Fruit fly (Drosophila melanogaster) whole organism, embryonic: ENCODE results near the gene CG14270.

Experiments
- Asciz ChIP-seq: fragments of 200-800 bp; sonication (Bioruptor generic); optimal IDR thresholded peaks from 2 replicates; lab custom pipeline; 2017; ENCODE audit warnings: missing biosample characterization, mild to moderate bottlenecking, missing genetic modification characterization, missing genetic modification reagents
- Blimp-1 ChIP-seq: fragments of 200-800 bp; sonication (Bioruptor generic); optimal IDR thresholded peaks from 3 replicates; lab custom pipeline; 2018; ENCODE audit warnings: missing biosample characterization, missing genetic modification characterization, mild to moderate bottlenecking, moderate library complexity, missing genetic modification reagents
- C15 ChIP-seq: fragments of 200-800 bp; sonication (Bioruptor generic); IDR thresholded peaks from 3 replicates; pipeline ENCODE4 v1.3.6; 2022; ENCODE audit warnings: missing biosample characterization, missing genetic modification characterization
- CG10147 ChIP-seq: fragments of 200-800 bp; sonication (Bioruptor generic); optimal IDR thresholded peaks from 2 replicates; lab custom pipeline; 2019; ENCODE audit warnings: missing biosample characterization, mild to moderate bottlenecking, missing genetic modification characterization, moderate library complexity
- CG1233 ChIP-seq: fragments of 200-800 bp; sonication (Bioruptor generic); optimal IDR thresholded peaks from 4 replicates; lab custom pipeline; 2018; ENCODE audit warnings: missing biosample characterization, mild to moderate bottlenecking, missing genetic modification characterization
- CG13287 ChIP-seq: fragments of 200-800 bp; sonication (Bioruptor generic); IDR thresholded peaks from 2 replicates; pipeline ENCODE4 v1.3.6; 2022; ENCODE audit warnings: missing biosample characterization, missing genetic modification characterization; ENCODE audit not compliant: partially characterized antibody
- CG13894 ChIP-seq: fragments of 200-800 bp; sonication (Bioruptor generic); optimal IDR thresholded peaks from 3 replicates; lab custom pipeline; 2018; ENCODE audit warnings: missing biosample characterization, mild to moderate bottlenecking, missing genetic modification characterization, moderate library complexity
- CG15073 ChIP-seq: fragments of 200-800 bp; sonication (Bioruptor generic); optimal IDR thresholded peaks from 2 replicates; lab custom pipeline; 2016; ENCODE audit warnings: missing biosample characterization, missing genetic modification characterization
- CG3065 ChIP-seq: fragments of 200-800 bp; sonication (Bioruptor generic); optimal IDR thresholded peaks from 2 replicates; lab custom pipeline; 2016; ENCODE audit warnings: missing biosample characterization, missing genetic modification characterization
- CG31388 ChIP-seq: fragments of 200-800 bp; sonication (Bioruptor generic); optimal IDR thresholded peaks from 2 replicates; lab custom pipeline; 2016; ENCODE audit warnings: missing biosample characterization, missing genetic modification characterization
- CG3281 ChIP-seq: fragments of 200-800 bp; sonication (Bioruptor generic); optimal IDR thresholded peaks from 3 replicates; lab custom pipeline; 2017; ENCODE audit warnings: missing biosample characterization, mild to moderate bottlenecking, missing genetic modification characterization
- CG3995 ChIP-seq: fragments of 200-800 bp; sonication (Bioruptor generic); optimal IDR thresholded peaks from 3 replicates; lab custom pipeline; 2016; ENCODE audit warnings: missing biosample characterization, missing genetic modification characterization
- CG42726 ChIP-seq: fragments of 200-800 bp; sonication (Bioruptor generic); IDR thresholded peaks from 2 replicates; pipeline ENCODE4 v1.3.6; 2022; ENCODE audit warnings: missing biosample characterization, missing genetic modification characterization; ENCODE audit not compliant: partially characterized antibody
- CG4707 ChIP-seq: fragments of 200-800 bp; sonication (Bioruptor generic); optimal IDR thresholded peaks from 2 replicates; lab custom pipeline; 2018; ENCODE audit warnings: missing biosample characterization, mild to moderate bottlenecking, missing genetic modification characterization, moderate library complexity
- CG7745 ChIP-seq: fragments of 200-800 bp; sonication (Bioruptor generic); optimal IDR thresholded peaks from 2 replicates; lab custom pipeline; 2018; ENCODE audit warnings: missing biosample characterization, mild to moderate bottlenecking, missing genetic modification characterization, moderate library complexity
- CG7987 ChIP-seq: fragments of 200-800 bp; sonication (Bioruptor generic); optimal IDR thresholded peaks from 2 replicates; lab custom pipeline; 2018; ENCODE audit warnings: missing biosample characterization, mild to moderate bottlenecking, missing genetic modification characterization, moderate library complexity
- CG9932 ChIP-seq: fragments of 200-800 bp; sonication (Bioruptor generic); IDR thresholded peaks from 2 replicates; pipeline ENCODE4 v1.3.6; 2022; ENCODE audit warnings: missing biosample characterization, missing genetic modification characterization
- CHES-1-like ChIP-seq: fragments of 200-800 bp; sonication (Bioruptor generic); optimal IDR thresholded peaks from 2 replicates; lab custom pipeline; 2016; ENCODE audit warnings: missing biosample characterization, missing genetic modification characterization
- HmgD ChIP-seq: fragments of 200-800 bp; sonication (Bioruptor generic); optimal IDR thresholded peaks from 3 replicates; lab custom pipeline; 2016; ENCODE audit warnings: missing biosample characterization, missing genetic modification characterization
- MBD-R2 ChIP-seq: fragments of 200-800 bp; sonication (Bioruptor generic); IDR thresholded peaks from 2 replicates; pipeline ENCODE4 v1.3.6; 2022; ENCODE audit warnings: missing biosample characterization, missing genetic modification characterization
- MESR4 ChIP-seq: fragments of 200-800 bp; sonication (Bioruptor generic); optimal IDR thresholded peaks from 2 replicates; lab custom pipeline; 2018; ENCODE audit warnings: missing biosample characterization, mild to moderate bottlenecking, missing genetic modification characterization, moderate library complexity
- Max ChIP-seq: fragments of 200-800 bp; sonication (Bioruptor generic); optimal IDR thresholded peaks from 2 replicates; lab custom pipeline; 2016; ENCODE audit warnings: missing biosample characterization, mild to moderate bottlenecking, missing genetic modification characterization
- Mrtf ChIP-seq: fragments of 200-800 bp; sonication (Bioruptor generic); IDR thresholded peaks from 3 replicates; pipeline ENCODE4 v1.3.6; 2022; ENCODE audit warnings: missing biosample characterization, missing genetic modification characterization
- Scr ChIP-seq: fragments of 200-800 bp; sonication (Bioruptor generic); IDR thresholded peaks from 2 replicates; pipeline ENCODE4 v1.3.6; 2022; ENCODE audit warnings: missing biosample characterization, missing genetic modification characterization; ENCODE audit not compliant: partially characterized antibody
- Spps ChIP-seq: fragments of 200-800 bp; sonication (Bioruptor generic); optimal IDR thresholded peaks from 2 replicates; lab custom pipeline; 2018; ENCODE audit warnings: missing biosample characterization, mild to moderate bottlenecking, missing genetic modification characterization
- Ssrp ChIP-seq: fragments of 200-800 bp; sonication (Bioruptor generic); optimal IDR thresholded peaks from 2 replicates; lab custom pipeline; 2018; ENCODE audit warnings: missing biosample characterization, mild to moderate bottlenecking, missing genetic modification characterization, moderate library complexity
- Vsx1 ChIP-seq: fragments of 200-800 bp; sonication (Bioruptor generic); optimal IDR thresholded peaks from 2 replicates; lab custom pipeline; 2017; ENCODE audit warnings: missing biosample characterization, mild to moderate bottlenecking, missing genetic modification characterization, missing genetic modification reagents
- amos ChIP-seq: fragments of 200-800 bp; sonication (Bioruptor generic); IDR thresholded peaks from 2 replicates; pipeline ENCODE4 v1.3.6; 2022; ENCODE audit warnings: missing biosample characterization, missing genetic modification characterization; ENCODE audit not compliant: partially characterized antibody
- ap ChIP-seq: fragments of 200-800 bp; sonication (Bioruptor generic); IDR thresholded peaks from 2 replicates; pipeline ENCODE4 v1.3.6; 2022; ENCODE audit warnings: missing biosample characterization, missing genetic modification characterization
- ase ChIP-seq: fragments of 200-800 bp; sonication (Bioruptor generic); IDR thresholded peaks from 3 replicates; pipeline ENCODE4 v1.3.6; 2022; ENCODE audit warnings: missing biosample characterization, missing genetic modification characterization
- bcd ChIP-seq: fragments of 200-800 bp; sonication (Bioruptor generic); optimal IDR thresholded peaks from 2 replicates; lab custom pipeline; 2017; ENCODE audit warnings: missing biosample characterization, mild to moderate bottlenecking, missing genetic modification characterization
- cato ChIP-seq: fragments of 200-800 bp; sonication (Bioruptor generic); optimal IDR thresholded peaks from 2 replicates; lab custom pipeline; 2016; ENCODE audit warnings: missing biosample characterization, missing genetic modification characterization, borderline replicate concordance
- chinmo ChIP-seq: fragments of 200-800 bp; sonication (Bioruptor generic); IDR thresholded peaks from 4 replicates; pipeline ENCODE4 v1.3.6; 2022; ENCODE audit warnings: missing biosample characterization, missing genetic modification characterization; ENCODE audit not compliant: partially characterized antibody
- corto ChIP-seq: fragments of 200-800 bp; sonication (Bioruptor generic); optimal IDR thresholded peaks from 2 replicates; lab custom pipeline; 2016; ENCODE audit warnings: missing biosample characterization, mild to moderate bottlenecking, missing genetic modification characterization, moderate library complexity
- en ChIP-seq: fragments of 200-800 bp; sonication (Bioruptor generic); optimal IDR thresholded peaks from 2 replicates; lab custom pipeline; 2016; ENCODE audit warnings: missing biosample characterization, missing genetic modification characterization
- gcm ChIP-seq: fragments of 200-800 bp; sonication (Bioruptor generic); optimal IDR thresholded peaks from 2 replicates; lab custom pipeline; 2019; ENCODE audit warnings: missing biosample characterization, mild to moderate bottlenecking, missing genetic modification characterization, moderate library complexity
- gt ChIP-seq: fragments of 200-800 bp; sonication (Bioruptor generic); IDR thresholded peaks from 2 replicates; pipeline ENCODE4 v1.3.6; 2022; ENCODE audit warnings: missing biosample characterization, missing genetic modification characterization
- hb ChIP-seq: fragments of 200-800 bp; sonication (Bioruptor generic); IDR thresholded peaks from 3 replicates; pipeline ENCODE4 v1.3.6; 2022; ENCODE audit warnings: missing biosample characterization, missing genetic modification characterization; ENCODE audit not compliant: partially characterized antibody
- kah ChIP-seq: fragments of 200-800 bp; sonication (Bioruptor generic); optimal IDR thresholded peaks from 2 replicates; lab custom pipeline; 2018; ENCODE audit warnings: missing biosample characterization, mild to moderate bottlenecking, missing genetic modification characterization
- lab ChIP-seq: fragments of 200-800 bp; sonication (Bioruptor generic); optimal IDR thresholded peaks from 3 replicates; lab custom pipeline; 2017; ENCODE audit warnings: missing biosample characterization, missing genetic modification characterization, mild to moderate bottlenecking, moderate library complexity, missing genetic modification reagents
- nom ChIP-seq: fragments of 200-800 bp; sonication (Bioruptor generic); optimal IDR thresholded peaks from 2 replicates; lab custom pipeline; 2017; ENCODE audit warnings: missing biosample characterization, missing genetic modification characterization, mild to moderate bottlenecking, moderate library complexity, missing genetic modification reagents
- psq ChIP-seq: fragments of 200-800 bp; sonication (Bioruptor generic); optimal IDR thresholded peaks from 2 replicates; lab custom pipeline; 2017; ENCODE audit warnings: missing biosample characterization, missing genetic modification characterization
- sim ChIP-seq: fragments of 200-800 bp; sonication (Bioruptor generic); IDR thresholded peaks from 2 replicates; pipeline ENCODE4 v1.3.6; 2022; ENCODE audit warnings: missing biosample characterization, missing genetic modification characterization
- slou ChIP-seq: fragments of 200-800 bp; sonication (Bioruptor generic); optimal IDR thresholded peaks from 3 replicates; lab custom pipeline; 2016; ENCODE audit warnings: missing biosample characterization, missing genetic modification characterization
- sr ChIP-seq: fragments of 200-800 bp; sonication (Bioruptor generic); IDR thresholded peaks from 3 replicates; pipeline ENCODE4 v1.3.6; 2022; ENCODE audit warnings: missing biosample characterization, missing genetic modification characterization
- ssp ChIP-seq: fragments of 200-800 bp; sonication (Bioruptor generic); IDR thresholded peaks from 2 replicates; pipeline ENCODE4 v1.3.6; 2022; ENCODE audit warnings: missing biosample characterization, missing genetic modification characterization
- tap ChIP-seq: fragments of 200-800 bp; optimal IDR thresholded peaks from 3 replicates; lab custom pipeline; 2019; ENCODE audit warnings: missing biosample characterization, mild to moderate bottlenecking, missing genetic modification characterization, moderate library complexity

The CG14270 gene

dm6 chrX:3474476-3475439 lies 10.4 kb downstream of the CG14270 start, which contains the start of gene CG12206 (continued):
- TF ChIP-seq gt (GFP tag; lab: Robert Waterston, UW) (no peak), C15 (GFP tag; lab: Robert Waterston, UW) (no peak), CG7987 (GFP tag; lab: Kevin White, UChicago) (no peak), tap (peak; percentile 29), slou (GFP tag; lab: Kevin White, UChicago) (peak; percentile 19), CG7745 (no peak), MESR4 (GFP tag; lab: Kevin White, UChicago) (no peak), chinmo (GFP tag; lab: Robert Waterston, UW) (peak; percentile 71; the same call in 2 of the 4 replicates), en (GFP tag; lab: Kevin White, UChicago) (no peak), CG3281 (peak; percentile 60), MBD-R2 (GFP tag; lab: Robert Waterston, UW) (no peak), hb (GFP tag; lab: Robert Waterston, UW) (no peak), Max (no peak), ap (GFP tag; lab: Robert Waterston, UW) (no peak), Ssrp (tag; lab: Kevin White, UChicago) (peak; percentile 53), nom (GFP tag; lab: Kevin White, UChicago) (peak; percentile 95), CG10147 (peak; percentile 56), Mrtf (GFP tag; lab: Robert Waterston, UW) (0 out of 3 replicates have a peak, but pooled peaks have one; percentile 28), CG13287 (no peak), amos (GFP tag; lab: Robert Waterston, UW) (no peak), Spps (tag; lab: Kevin White, UChicago) (no peak), lab (GFP tag; lab: Kevin White, UChicago) (peak; percentile 70), sr (GFP tag; lab: Robert Waterston, UW) (no peak), psq (no peak), ase (GFP tag; lab: Robert Waterston, UW) (no peak), CG42726 (no peak), CG13894 (tag; lab: Kevin White, UChicago) (no peak), CG9932 (GFP tag; lab: Robert Waterston, UW) (peak; percentile 80), CG3995 (GFP tag; lab: Kevin White, UChicago) (no peak), corto (no peak), HmgD (no peak), kah (GFP tag; lab: Kevin White, UChicago) (no peak), Blimp-1 (peak; percentile 46), CG15073 (GFP tag; lab: Kevin White, UChicago) (no peak), sim (GFP tag; lab: Robert Waterston, UW) (no peak), CG1233 (peak; percentile 52), Asciz (peak; percentile 9), ssp (GFP tag; lab: Robert Waterston, UW) (peak; percentile 52; the same call in 1 of the 2 replicates), Scr (no peak), CG31388 (no peak), CG3065 (GFP tag; lab: Kevin White, UChicago) (no peak), gcm (GFP tag; lab: Kevin White, UChicago) (peak; percentile 15), CG4707 (peak; percentile 93), bcd (peak; percentile 58), Vsx1 (GFP tag; lab: Kevin White, UChicago) (peak; percentile 77), CHES-1-like (GFP tag; lab: Kevin White, UChicago) (no peak), cato (GFP tag; lab: Kevin White, UChicago) (no peak)
